Fruit fly (Drosophila melanogaster): Measurements from ENCODE around the gene amd.

Gene amd

DNA sequence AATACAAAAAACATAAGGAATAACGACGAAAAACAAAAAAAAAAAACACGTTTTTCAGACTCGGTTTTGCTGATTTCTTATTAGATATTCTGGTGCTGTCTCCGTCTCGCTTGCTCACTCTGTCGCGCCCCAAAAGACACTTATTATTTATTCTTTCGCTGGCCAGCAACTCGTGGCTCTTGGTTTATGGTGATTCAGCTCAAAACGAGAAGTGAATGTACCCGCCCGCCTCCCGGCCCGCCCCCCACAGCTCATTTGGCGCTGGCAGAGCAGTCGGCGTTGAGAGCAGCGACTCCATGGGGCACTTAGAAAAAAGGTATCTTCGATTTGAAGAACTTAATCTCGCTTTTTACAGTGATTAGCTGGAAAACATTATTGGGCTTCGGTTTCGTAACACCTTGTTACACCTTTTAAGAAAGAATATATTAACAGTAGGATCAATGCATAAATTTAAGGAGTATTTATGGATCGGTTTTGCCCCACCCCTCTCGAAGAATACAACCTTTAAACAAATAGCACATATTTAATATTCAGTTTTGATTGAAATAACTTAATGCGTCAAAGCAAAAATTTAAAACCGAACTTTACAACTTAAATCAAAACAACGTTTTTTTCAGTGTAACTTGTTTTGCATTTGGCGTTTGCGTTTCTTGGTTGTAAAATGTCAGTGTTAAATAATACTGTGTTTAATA, 31.6 kb downstream of the amd start:
- TF ChIP-seq pzg (GFP tag; optimal IDR thresholded peaks at IDR 0.05) (no peak), B-H1 (GFP tag; IDR thresholded peaks at IDR 0.05) (peak; percentile 32; the same call in 1 of the 3 replicates), sima (GFP tag; optimal IDR thresholded peaks at IDR 0.05) (peak; percentile 51), pros (GFP tag; optimal IDR thresholded peaks at IDR 0.05) (no peak), ERR (GFP tag; optimal IDR thresholded peaks at IDR 0.05) (peak; percentile 59), peb (GFP tag; IDR thresholded peaks at IDR 0.05) (no peak), cato (GFP tag; optimal IDR thresholded peaks at IDR 0.05; ENCODE audit: borderline replicate concordance) (peak; percentile 47), tgo (GFP tag; IDR thresholded peaks at IDR 0.05) (peak; percentile 38; the same call in 2 of the 3 replicates), unpg (GFP tag; optimal IDR thresholded peaks at IDR 0.05) (peak; percentile 71), CG5245 (GFP tag; optimal IDR thresholded peaks at IDR 0.05) (peak; percentile 36), E2f2 (GFP tag; IDR thresholded peaks at IDR 0.05) (peak; percentile 33; the same call in 1 of the 2 replicates), yki (optimal IDR thresholded peaks at IDR 0.05) (no peak), CG10209 (GFP tag; optimal IDR thresholded peaks at IDR 0.05) (peak; percentile 70), Meics (GFP tag; optimal IDR thresholded peaks at IDR 0.05) (peak; percentile 85), disco-r (GFP tag; optimal IDR thresholded peaks at IDR 0.05) (peak; percentile 34), Lhr (GFP tag; optimal IDR thresholded peaks at IDR 0.05) (peak; percentile 31), chif (GFP tag; optimal IDR thresholded peaks at IDR 0.05) (peak; percentile 61 to 65), nmo (GFP tag; optimal IDR thresholded peaks at IDR 0.05) (peak; percentile 85), CG31365 (tag; optimal IDR thresholded peaks at IDR 0.05) (no peak), HLH54F (GFP tag; optimal IDR thresholded peaks at IDR 0.05) (peak; percentile 70), insv (GFP tag; optimal IDR thresholded peaks at IDR 0.05) (no peak), stc (GFP tag; IDR thresholded peaks at IDR 0.05) (no peak), chn (GFP tag; optimal IDR thresholded peaks at IDR 0.05) (peak; percentile 55), al (GFP tag; IDR thresholded peaks at IDR 0.05) (peak; percentile 49), ac (GFP tag; optimal IDR thresholded peaks at IDR 0.05) (no peak), CG14014 (GFP tag; IDR thresholded peaks at IDR 0.05) (no peak; the same call in 1 of the 2 replicates), Dfd (GFP tag; optimal IDR thresholded peaks at IDR 0.05) (peak in 1 of 2 experiments; percentile 23), Nf-YA (GFP tag; IDR thresholded peaks at IDR 0.05) (no peak), sug (tag; optimal IDR thresholded peaks at IDR 0.05) (peak; percentile 67), Dip2 (GFP tag; IDR thresholded peaks at IDR 0.05) (no peak), CG15479 (GFP tag; optimal IDR thresholded peaks at IDR 0.05) (no peak), Dip3 (GFP tag; optimal IDR thresholded peaks at IDR 0.05) (peak; percentile 73), CG12236 (GFP tag; optimal IDR thresholded peaks at IDR 0.05) (peak; percentile 57), eyg (GFP tag; optimal IDR thresholded peaks at IDR 0.05) (peak; percentile 8), vvl (GFP tag; IDR thresholded peaks at IDR 0.05) (peak; percentile 7; the same call in 1 of the 2 replicates), CG9876 (GFP tag; optimal IDR thresholded peaks at IDR 0.05) (no peak), rib (GFP tag; IDR thresholded peaks at IDR 0.05) (peak; percentile 30; the same call in 1 of the 2 replicates), dan (GFP tag; IDR thresholded peaks at IDR 0.05) (no peak), Rfx (GFP tag; IDR thresholded peaks at IDR 0.05) (0 out of 2 replicates have a peak, but pooled peaks have one; percentile 72), E2f1 (GFP tag; IDR thresholded peaks at IDR 0.05) (no peak), exex (tag; optimal IDR thresholded peaks at IDR 0.05) (peak; percentile 31), lov (optimal IDR thresholded peaks at IDR 0.05) (no peak), lov (GFP tag; IDR thresholded peaks at IDR 0.05) (no peak), CG8089 (GFP tag; optimal IDR thresholded peaks at IDR 0.05) (peak; percentile 33), CG10431 (GFP tag; optimal IDR thresholded peaks at IDR 0.05) (peak; percentile 58), bbx (GFP tag; IDR thresholded peaks at IDR 0.05; ENCODE audit: partially characterized antibody) (no peak), Antp (GFP tag; optimal IDR thresholded peaks at IDR 0.05) (peak; percentile 52), Awh (GFP tag; IDR thresholded peaks at IDR 0.05) (no peak), CG15011 (GFP tag; optimal IDR thresholded peaks at IDR 0.05) (peak; percentile 63), MTF-1 (GFP tag; optimal IDR thresholded peaks at IDR 0.05; ENCODE audit: borderline replicate concordance) (no peak), Gsc (GFP tag; IDR thresholded peaks at IDR 0.05) (no peak)
